Worm (Caenorhabditis elegans) whole organism, L1 larva: Measurements from ENCODE around the gene R12A1.3.

ENCODE experiments used
- aly-2 ChIP-seq: fragments of 150-350 bp; optimal IDR thresholded peaks from 2 replicates; lab custom pipeline; 2014; ENCODE audit warnings: missing biosample characterization, missing genetic modification characterization
- ceh-63 ChIP-seq: fragments of 200-800 bp; sonication (Bioruptor generic); optimal IDR thresholded peaks from 2 replicates; lab custom pipeline; 2018; ENCODE audit warnings: mild to moderate bottlenecking, missing genetic modification characterization, missing compliant biosample characterization
- hpl-2 ChIP-seq: fragments of 150-350 bp; optimal IDR thresholded peaks from 2 replicates; lab custom pipeline; 2014; ENCODE audit warnings: missing biosample characterization, missing genetic modification reagents, missing genetic modification characterization
- isw-1 ChIP-seq: fragments of 200-800 bp; sonication (Bioruptor generic); IDR thresholded peaks from 2 replicates; pipeline ENCODE4 v1.3.6; 2022; ENCODE audit warnings: missing genetic modification characterization, missing compliant biosample characterization
- nhr-28 ChIP-seq: fragments of 150-350 bp; optimal IDR thresholded peaks from 2 replicates; lab custom pipeline; 2014; ENCODE audit warnings: missing biosample characterization, missing genetic modification characterization
- ztf-11 ChIP-seq, 2 experiments: sonication (generic microtip); optimal IDR thresholded peaks; 2 replicates each; lab custom pipeline; 2016 to 2017; ENCODE audit warnings: missing genetic modification characterization in 2 of 2, missing biosample characterization in 1 of 2, missing compliant biosample characterization in 1 of 2

- TF ChIP-seq ztf-11 (tag; optimal IDR thresholded peaks at IDR 0.05; lab: Kevin White, UChicago) (no peak), ceh-63 (GFP tag; lab: Kevin White, UChicago) (no peak), isw-1 (GFP tag; lab: Robert Waterston, UW) (no peak), nhr-28 (tag; lab: Kevin White, UChicago) (no peak), hpl-2 (GFP tag; lab: Kevin White, UChicago) (no peak), aly-2 (tag; lab: Kevin White, UChicago) (no peak)
These were observed 46.4 kb upstream of the R12A1.3 start for ce11 chrV:1471977-1472376.
